Worm (Caenorhabditis elegans): Measurements from ENCODE around the gene B0336.12.

The B0336.12 gene

DNA sequence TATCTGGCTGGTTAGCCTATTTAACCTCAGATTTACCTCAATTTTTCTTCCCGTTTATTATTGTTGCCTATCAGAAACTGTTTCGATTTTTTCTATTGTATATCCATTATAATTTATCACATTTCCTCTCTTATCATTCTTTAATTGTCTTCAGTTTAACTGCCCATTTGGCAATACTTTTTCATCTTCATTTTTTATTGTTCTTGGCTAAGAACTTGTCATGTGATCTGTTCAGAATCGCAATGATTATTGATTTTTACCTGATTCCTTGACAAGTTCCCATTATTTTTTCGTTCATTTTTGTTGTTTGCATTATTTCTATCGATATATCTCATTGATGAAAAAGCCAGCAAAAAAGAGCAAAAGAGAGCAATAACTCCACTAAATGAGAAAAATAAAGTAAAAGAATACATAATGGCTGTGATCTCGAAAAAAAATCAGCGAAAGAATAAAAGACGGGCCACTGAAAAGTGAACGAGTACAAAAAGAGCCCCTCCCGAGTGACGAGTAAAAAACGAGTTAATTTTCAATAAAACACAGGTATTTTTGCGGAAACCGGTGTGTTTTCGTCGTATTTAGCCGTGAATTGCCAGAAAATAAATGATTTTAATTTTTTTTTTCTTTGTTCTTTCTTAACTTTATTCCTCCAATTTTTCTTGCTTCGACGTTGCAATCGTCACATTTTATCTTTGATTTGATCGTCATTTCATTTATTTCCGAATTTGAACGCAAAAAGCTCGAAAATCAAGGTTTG lies 4.5 kb upstream of the B0336.12 start, which contains the start of gene arf-1:
Gene arf-1, plus strand, starts transcription at position 657 of the 754 bp plus-strand sequence.
- TF ChIP-seq med-1 (GFP tag; optimal IDR thresholded peaks at IDR 0.05; ENCODE audit: insufficient read depth) (no peak), ref-1 (GFP tag; conservative IDR thresholded peaks at IDR 0.05) (no peak), ztf-29 (GFP tag; IDR thresholded peaks at IDR 0.05) (no peak), flt-1 (GFP tag; IDR thresholded peaks at IDR 0.05) (no peak), T22C8.4 (GFP tag; IDR thresholded peaks at IDR 0.05) (no peak), klf-2 (GFP tag; conservative IDR thresholded peaks at IDR 0.05) (no peak), ztf-23 (GFP tag; IDR thresholded peaks at IDR 0.05) (no peak), cog-1 (tag; optimal IDR thresholded peaks at IDR 0.05) (no peak), tab-1 (GFP tag; IDR thresholded peaks at IDR 0.05) (no peak)

DNA sequence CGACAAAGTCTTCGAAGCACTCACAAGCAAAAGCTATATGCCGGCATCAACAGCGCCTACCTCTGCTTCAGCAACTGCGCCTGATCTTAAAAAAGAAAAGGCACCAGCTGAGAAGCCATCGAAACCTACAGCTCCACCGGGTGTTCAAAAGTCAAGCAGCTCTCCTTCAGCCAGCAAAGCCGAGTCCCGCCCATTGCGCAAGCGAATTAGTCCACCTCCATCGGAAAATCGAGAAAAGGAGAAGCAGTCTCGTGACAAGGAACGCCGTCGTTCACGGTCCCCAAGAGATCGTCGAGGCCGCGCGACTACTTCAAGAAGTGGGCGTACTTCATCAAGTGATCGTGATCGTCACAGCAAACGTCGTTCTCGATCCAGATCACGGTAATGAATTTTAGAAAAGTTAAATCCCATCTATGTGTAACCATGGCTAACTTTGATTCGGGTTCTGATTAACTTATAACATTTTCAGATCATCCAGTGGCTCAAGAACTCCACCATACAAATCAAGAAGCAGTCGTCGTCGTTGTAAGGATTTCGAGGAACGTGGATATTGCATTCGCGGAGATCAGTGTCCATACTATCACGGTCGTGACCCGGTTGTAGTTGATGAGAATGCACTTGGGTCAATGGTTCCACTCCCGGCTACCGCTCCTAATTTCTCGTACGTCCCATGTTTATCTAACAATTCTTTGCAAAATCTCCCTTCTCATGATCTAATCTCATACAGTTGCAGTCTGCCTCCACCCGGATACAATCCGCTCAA lies 2.1 kb upstream of the B0336.12 start:
- TF ChIP-seq flt-1 (GFP tag; IDR thresholded peaks at IDR 0.05), result no peak
- TF ChIP-seq ref-1 (GFP tag; conservative IDR thresholded peaks at IDR 0.05), result no peak
- no peak for TF ChIP-seq med-1 (GFP tag; optimal IDR thresholded peaks at IDR 0.05; ENCODE audit: insufficient read depth)
- TF ChIP-seq klf-2 (GFP tag; conservative IDR thresholded peaks at IDR 0.05), result no peak
- no peak for TF ChIP-seq ztf-23 (GFP tag; IDR thresholded peaks at IDR 0.05)
- TF ChIP-seq ztf-29 (GFP tag; IDR thresholded peaks at IDR 0.05), result no peak
- no peak for TF ChIP-seq tab-1 (GFP tag; IDR thresholded peaks at IDR 0.05)
- TF ChIP-seq cog-1 (tag; optimal IDR thresholded peaks at IDR 0.05), result no peak
- no peak for TF ChIP-seq T22C8.4 (GFP tag; IDR thresholded peaks at IDR 0.05)

ce11 chrIII:5711242-5711641 lies 1.3 kb upstream of the B0336.12 start, which contains the start of gene rbm-26:
rbm-26 (plus strand) TSS chrIII:5711542.
- TF ChIP-seq med-1 (GFP tag; optimal IDR thresholded peaks at IDR 0.05; ENCODE audit: insufficient read depth) (no peak), flt-1 (GFP tag; IDR thresholded peaks at IDR 0.05) (no peak), klf-2 (GFP tag; conservative IDR thresholded peaks at IDR 0.05) (no peak), tab-1 (GFP tag; IDR thresholded peaks at IDR 0.05) (no peak), ref-1 (GFP tag; conservative IDR thresholded peaks at IDR 0.05) (no peak), cog-1 (tag; optimal IDR thresholded peaks at IDR 0.05) (no peak), ztf-23 (GFP tag; IDR thresholded peaks at IDR 0.05) (no peak), T22C8.4 (GFP tag; IDR thresholded peaks at IDR 0.05) (no peak), ztf-29 (GFP tag; IDR thresholded peaks at IDR 0.05) (no peak)

ce11 chrIII:5710676-5711075 lies 731 bp upstream of the B0336.12 start:
- TF ChIP-seq ztf-29 (GFP tag; IDR thresholded peaks at IDR 0.05), result no peak
- no peak for TF ChIP-seq cog-1 (tag; optimal IDR thresholded peaks at IDR 0.05)
- no peak for TF ChIP-seq med-1 (GFP tag; optimal IDR thresholded peaks at IDR 0.05; ENCODE audit: insufficient read depth)
- no peak for TF ChIP-seq ref-1 (GFP tag; conservative IDR thresholded peaks at IDR 0.05)
- no peak for TF ChIP-seq T22C8.4 (GFP tag; IDR thresholded peaks at IDR 0.05)

- TF ChIP-seq ztf-29 (GFP tag; IDR thresholded peaks at IDR 0.05), result no peak
These were observed 721 bp downstream of the B0336.12 start, which contains the start of gene hpo-28 for ce11 chrIII:5709224-5709623. hpo-28 (minus strand) TSS chrIII:5709324.

DNA sequence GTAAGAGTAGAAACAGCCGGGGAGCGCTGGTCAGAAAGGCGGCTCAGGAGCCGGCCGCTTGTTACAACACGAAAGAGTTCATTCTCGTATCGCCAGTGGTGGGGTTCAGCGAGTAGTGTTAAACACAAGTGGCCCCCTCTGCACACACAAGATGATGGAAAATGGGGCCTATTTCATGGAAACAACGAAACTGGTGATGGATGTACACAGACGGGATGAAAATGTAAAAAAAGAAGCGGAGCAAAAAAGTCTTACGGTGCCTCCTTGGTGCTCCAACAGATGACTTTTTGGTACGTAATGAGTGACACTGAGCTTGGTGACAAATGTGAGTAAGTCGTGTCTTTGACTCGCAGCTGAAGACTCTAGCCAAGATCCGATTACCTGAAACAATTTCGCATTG lies 1.9 kb downstream of the B0336.12 start:
- TF ChIP-seq tab-1 (GFP tag; IDR thresholded peaks at IDR 0.05), result no peak
- TF ChIP-seq med-1 (GFP tag; optimal IDR thresholded peaks at IDR 0.05; ENCODE audit: insufficient read depth), result no peak
- TF ChIP-seq cog-1 (tag; optimal IDR thresholded peaks at IDR 0.05), result no peak
- TF ChIP-seq ztf-29 (GFP tag; IDR thresholded peaks at IDR 0.05), result no peak
- no peak for TF ChIP-seq klf-2 (GFP tag; conservative IDR thresholded peaks at IDR 0.05)
- TF ChIP-seq flt-1 (GFP tag; IDR thresholded peaks at IDR 0.05), result no peak
- TF ChIP-seq ztf-23 (GFP tag; IDR thresholded peaks at IDR 0.05), result no peak
- no peak for TF ChIP-seq T22C8.4 (GFP tag; IDR thresholded peaks at IDR 0.05)
- TF ChIP-seq ref-1 (GFP tag; conservative IDR thresholded peaks at IDR 0.05), result no peak

- TF ChIP-seq T22C8.4 (GFP tag; IDR thresholded peaks at IDR 0.05) (no peak), klf-2 (GFP tag; conservative IDR thresholded peaks at IDR 0.05) (no peak), cog-1 (tag; optimal IDR thresholded peaks at IDR 0.05) (no peak), ztf-23 (GFP tag; IDR thresholded peaks at IDR 0.05) (no peak)
These were observed 2.4 kb downstream of the B0336.12 start for ce11 chrIII:5707546-5707945.

DNA sequence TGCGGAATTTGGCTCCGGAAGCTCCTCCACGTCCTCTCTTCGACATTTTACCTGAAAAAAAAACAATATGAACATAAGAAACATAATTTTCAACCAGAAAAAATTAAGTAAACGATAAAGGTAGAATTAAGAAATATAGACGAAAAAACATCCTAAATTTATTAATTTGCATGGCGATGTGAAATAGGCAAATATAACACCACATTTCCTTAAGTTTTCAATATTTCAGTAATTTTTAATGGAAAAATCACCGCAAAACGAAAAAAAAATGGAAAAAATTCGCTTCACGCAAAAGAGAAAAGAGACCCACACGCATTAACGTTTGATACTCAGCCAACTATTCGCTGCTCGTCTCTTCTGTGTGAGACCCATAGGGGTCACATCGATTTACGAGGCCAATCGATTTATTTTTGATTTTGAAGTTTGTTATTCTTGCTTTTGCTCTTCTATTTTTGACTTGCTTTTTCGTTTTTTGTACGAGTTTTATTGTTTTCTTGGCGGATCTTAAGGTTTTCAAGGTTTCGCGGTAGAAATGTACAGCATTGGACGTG lies 3.8 kb downstream of the B0336.12 start, which contains the start of gene rpl-23:
Gene rpl-23, minus strand, starts transcription at position 51 of the 551 bp plus-strand sequence.
- TF ChIP-seq cog-1 (tag; optimal IDR thresholded peaks at IDR 0.05) (peak; percentile 54), klf-2 (GFP tag; conservative IDR thresholded peaks at IDR 0.05) (no peak), ztf-23 (GFP tag; IDR thresholded peaks at IDR 0.05) (no peak), flt-1 (GFP tag; IDR thresholded peaks at IDR 0.05) (peak; percentile 66), ref-1 (GFP tag; conservative IDR thresholded peaks at IDR 0.05) (no peak), tab-1 (GFP tag; IDR thresholded peaks at IDR 0.05) (no peak), T22C8.4 (GFP tag; IDR thresholded peaks at IDR 0.05) (peak; percentile 96), med-1 (GFP tag; optimal IDR thresholded peaks at IDR 0.05; ENCODE audit: insufficient read depth) (no peak), ztf-29 (GFP tag; IDR thresholded peaks at IDR 0.05) (no peak)

- TF ChIP-seq tab-1 (GFP tag; IDR thresholded peaks at IDR 0.05) (no peak), ref-1 (GFP tag; conservative IDR thresholded peaks at IDR 0.05) (no peak), T22C8.4 (GFP tag; IDR thresholded peaks at IDR 0.05) (no peak), ztf-29 (GFP tag; IDR thresholded peaks at IDR 0.05) (no peak), flt-1 (GFP tag; IDR thresholded peaks at IDR 0.05) (no peak), cog-1 (tag; optimal IDR thresholded peaks at IDR 0.05) (no peak), ztf-23 (GFP tag; IDR thresholded peaks at IDR 0.05) (no peak), med-1 (GFP tag; optimal IDR thresholded peaks at IDR 0.05; ENCODE audit: insufficient read depth) (no peak), klf-2 (GFP tag; conservative IDR thresholded peaks at IDR 0.05) (no peak)
These were observed 4.6 kb downstream of the B0336.12 start, which contains the start of gene swp-1 for ce11 chrIII:5705228-5705888. swp-1 (minus strand) TSS chrIII:5705525.
